Fruit fly (Drosophila melanogaster) whole organism, embryonic: ENCODE measurements around the gene CG8509.

Experiments used
- Adf1 ChIP-seq: fragments of 200-800 bp; sonication (Bioruptor generic); IDR thresholded peaks from 2 replicates; pipeline ENCODE4 v1.3.6; 2022; ENCODE audit warnings: missing biosample characterization, missing genetic modification characterization
- Antp ChIP-seq: fragments of 200-800 bp; sonication (Bioruptor generic); optimal IDR thresholded peaks from 3 replicates; lab custom pipeline; 2016; ENCODE audit warnings: missing biosample characterization, missing genetic modification characterization
- CG10267 ChIP-seq: fragments of 200-800 bp; sonication (Bioruptor generic); optimal IDR thresholded peaks from 2 replicates; lab custom pipeline; 2018; ENCODE audit warnings: missing biosample characterization, mild to moderate bottlenecking, missing genetic modification characterization, moderate library complexity
- CG10543 ChIP-seq: fragments of 200-800 bp; sonication (Bioruptor generic); optimal IDR thresholded peaks from 3 replicates; lab custom pipeline; 2017; ENCODE audit warnings: missing biosample characterization, mild to moderate bottlenecking, missing genetic modification characterization, moderate library complexity
- CG11456 ChIP-seq: fragments of 200-800 bp; sonication (Bioruptor generic); IDR thresholded peaks from 3 replicates; pipeline ENCODE4 v1.3.6; 2022; ENCODE audit warnings: missing biosample characterization, missing genetic modification characterization
- CG13894 ChIP-seq: fragments of 200-800 bp; sonication (Bioruptor generic); optimal IDR thresholded peaks from 3 replicates; lab custom pipeline; 2018; ENCODE audit warnings: missing biosample characterization, mild to moderate bottlenecking, missing genetic modification characterization, moderate library complexity
- CG14710 ChIP-seq: fragments of 200-800 bp; sonication (Bioruptor generic); optimal IDR thresholded peaks from 3 replicates; lab custom pipeline; 2019; ENCODE audit warnings: missing biosample characterization, mild to moderate bottlenecking, missing genetic modification characterization, moderate library complexity
- CG15073 ChIP-seq: fragments of 200-800 bp; sonication (Bioruptor generic); optimal IDR thresholded peaks from 2 replicates; lab custom pipeline; 2016; ENCODE audit warnings: missing biosample characterization, missing genetic modification characterization
- CG1529 ChIP-seq: fragments of 200-800 bp; sonication (Bioruptor generic); optimal IDR thresholded peaks from 3 replicates; lab custom pipeline; 2018; ENCODE audit warnings: missing biosample characterization, missing genetic modification characterization
- CG15514 ChIP-seq: fragments of 200-800 bp; sonication (Bioruptor generic); optimal IDR thresholded peaks from 3 replicates; lab custom pipeline; 2017; ENCODE audit warnings: missing biosample characterization, missing genetic modification characterization, mild to moderate bottlenecking, moderate library complexity, missing genetic modification reagents
- CG2116 ChIP-seq: fragments of 200-800 bp; sonication (Bioruptor generic); optimal IDR thresholded peaks from 3 replicates; lab custom pipeline; 2018; ENCODE audit warnings: missing biosample characterization, mild to moderate bottlenecking, missing genetic modification characterization
- CG30020 ChIP-seq: fragments of 200-800 bp; optimal IDR thresholded peaks from 2 replicates; lab custom pipeline; 2019; ENCODE audit warnings: missing biosample characterization, mild to moderate bottlenecking, missing genetic modification characterization, moderate library complexity
- CG3065 ChIP-seq: fragments of 200-800 bp; sonication (Bioruptor generic); optimal IDR thresholded peaks from 2 replicates; lab custom pipeline; 2016; ENCODE audit warnings: missing biosample characterization, missing genetic modification characterization
- CG32772 ChIP-seq: fragments of 200-800 bp; sonication (Bioruptor generic); IDR thresholded peaks from 2 replicates; pipeline ENCODE4 v1.3.6; 2022; ENCODE audit warnings: missing biosample characterization, missing genetic modification characterization
- CG9797 ChIP-seq: fragments of 200-800 bp; sonication (Bioruptor generic); optimal IDR thresholded peaks from 3 replicates; lab custom pipeline; 2018; ENCODE audit warnings: missing biosample characterization, mild to moderate bottlenecking, missing genetic modification characterization
- CkIIα-i1 ChIP-seq: fragments of 200-800 bp; sonication (Bioruptor generic); IDR thresholded peaks from 2 replicates; pipeline ENCODE4 v1.3.6; 2022; ENCODE audit warnings: missing biosample characterization, missing genetic modification characterization
- CoRest ChIP-seq: fragments of 200-800 bp; sonication (Bioruptor generic); optimal IDR thresholded peaks from 3 replicates; lab custom pipeline; 2018; ENCODE audit warnings: missing biosample characterization, mild to moderate bottlenecking, missing genetic modification characterization, moderate library complexity
- D19A ChIP-seq: fragments of 200-800 bp; optimal IDR thresholded peaks from 3 replicates; lab custom pipeline; 2019; ENCODE audit warnings: missing biosample characterization, mild to moderate bottlenecking, missing genetic modification characterization, moderate library complexity
- D19B ChIP-seq: fragments of 200-800 bp; sonication (Bioruptor generic); optimal IDR thresholded peaks from 2 replicates; lab custom pipeline; 2017; ENCODE audit warnings: missing biosample characterization, mild to moderate bottlenecking, missing genetic modification characterization
- ERR ChIP-seq: fragments of 200-800 bp; sonication (Bioruptor generic); optimal IDR thresholded peaks from 2 replicates; lab custom pipeline; 2016; ENCODE audit warnings: missing biosample characterization, missing genetic modification characterization
- Gsc ChIP-seq: fragments of 200-800 bp; sonication (Bioruptor generic); IDR thresholded peaks from 2 replicates; pipeline ENCODE4 v1.3.6; 2022; ENCODE audit warnings: missing biosample characterization, missing genetic modification characterization
- Hsf ChIP-seq: fragments of 200-800 bp; sonication (Bioruptor generic); optimal IDR thresholded peaks from 3 replicates; lab custom pipeline; 2016; ENCODE audit warnings: missing biosample characterization, missing genetic modification characterization
- Lhr ChIP-seq: fragments of 200-800 bp; sonication (Bioruptor generic); optimal IDR thresholded peaks from 3 replicates; lab custom pipeline; 2017; ENCODE audit warnings: mild to moderate bottlenecking, missing biosample characterization, missing genetic modification reagents, missing genetic modification characterization
- Mad ChIP-seq: fragments of 200-800 bp; sonication (Bioruptor generic); optimal IDR thresholded peaks from 2 replicates; lab custom pipeline; 2016; ENCODE audit warnings: missing biosample characterization, missing genetic modification characterization
- Max ChIP-seq: fragments of 200-800 bp; sonication (Bioruptor generic); optimal IDR thresholded peaks from 2 replicates; lab custom pipeline; 2016; ENCODE audit warnings: missing biosample characterization, mild to moderate bottlenecking, missing genetic modification characterization
- Oaz ChIP-seq: fragments of 200-800 bp; sonication (Bioruptor generic); IDR thresholded peaks from 2 replicates; pipeline ENCODE4 v1.3.6; 2022; ENCODE audit warnings: missing biosample characterization, missing genetic modification characterization
- Scr ChIP-seq: fragments of 200-800 bp; sonication (Bioruptor generic); IDR thresholded peaks from 2 replicates; pipeline ENCODE4 v1.3.6; 2022; ENCODE audit warnings: missing biosample characterization, missing genetic modification characterization; ENCODE audit not compliant: partially characterized antibody
- cato ChIP-seq: fragments of 200-800 bp; sonication (Bioruptor generic); optimal IDR thresholded peaks from 2 replicates; lab custom pipeline; 2016; ENCODE audit warnings: missing biosample characterization, missing genetic modification characterization, borderline replicate concordance
- chinmo ChIP-seq: fragments of 200-800 bp; sonication (Bioruptor generic); IDR thresholded peaks from 4 replicates; pipeline ENCODE4 v1.3.6; 2022; ENCODE audit warnings: missing biosample characterization, missing genetic modification characterization; ENCODE audit not compliant: partially characterized antibody
- corto ChIP-seq: fragments of 200-800 bp; sonication (Bioruptor generic); optimal IDR thresholded peaks from 2 replicates; lab custom pipeline; 2016; ENCODE audit warnings: missing biosample characterization, mild to moderate bottlenecking, missing genetic modification characterization, moderate library complexity
- da ChIP-seq: fragments of 200-800 bp; sonication (Bioruptor generic); optimal IDR thresholded peaks from 2 replicates; lab custom pipeline; 2016; ENCODE audit warnings: missing biosample characterization, missing genetic modification characterization
- dysf ChIP-seq: fragments of 200-800 bp; sonication (Bioruptor generic); IDR thresholded peaks from 3 replicates; pipeline ENCODE4 v1.3.6; 2022; ENCODE audit warnings: missing biosample characterization, missing genetic modification characterization
- ftz-f1 ChIP-seq: fragments of 200-800 bp; sonication (Bioruptor generic); optimal IDR thresholded peaks from 2 replicates; lab custom pipeline; 2016; ENCODE audit warnings: missing biosample characterization, missing genetic modification characterization
- gcm ChIP-seq: fragments of 200-800 bp; sonication (Bioruptor generic); optimal IDR thresholded peaks from 2 replicates; lab custom pipeline; 2019; ENCODE audit warnings: missing biosample characterization, mild to moderate bottlenecking, missing genetic modification characterization, moderate library complexity
- gcm2 ChIP-seq: fragments of 200-800 bp; sonication (Bioruptor generic); optimal IDR thresholded peaks from 2 replicates; lab custom pipeline; 2016; ENCODE audit warnings: missing biosample characterization, missing genetic modification characterization
- gt ChIP-seq: fragments of 200-800 bp; sonication (Bioruptor generic); IDR thresholded peaks from 2 replicates; pipeline ENCODE4 v1.3.6; 2022; ENCODE audit warnings: missing biosample characterization, missing genetic modification characterization
- ind ChIP-seq: fragments of 200-800 bp; sonication (Bioruptor generic); optimal IDR thresholded peaks from 3 replicates; lab custom pipeline; 2016; ENCODE audit warnings: missing biosample characterization, missing genetic modification characterization
- inv ChIP-seq: fragments of 200-800 bp; sonication (Bioruptor generic); IDR thresholded peaks from 2 replicates; pipeline ENCODE4 v1.3.6; 2022; ENCODE audit warnings: missing biosample characterization, missing genetic modification characterization; ENCODE audit not compliant: partially characterized antibody
- lilli ChIP-seq: fragments of 200-800 bp; sonication (Bioruptor generic); optimal IDR thresholded peaks from 3 replicates; lab custom pipeline; 2016; ENCODE audit warnings: missing biosample characterization, missing genetic modification characterization
- mam ChIP-seq: fragments of 200-800 bp; sonication (Bioruptor generic); optimal IDR thresholded peaks from 3 replicates; lab custom pipeline; 2016; ENCODE audit warnings: missing biosample characterization, missing genetic modification characterization
- nerfin-1 ChIP-seq: fragments of 200-800 bp; sonication (Bioruptor generic); optimal IDR thresholded peaks from 3 replicates; lab custom pipeline; 2019; ENCODE audit warnings: missing biosample characterization, mild to moderate bottlenecking, missing genetic modification characterization, moderate library complexity
- nom ChIP-seq: fragments of 200-800 bp; sonication (Bioruptor generic); optimal IDR thresholded peaks from 2 replicates; lab custom pipeline; 2017; ENCODE audit warnings: missing biosample characterization, missing genetic modification characterization, mild to moderate bottlenecking, moderate library complexity, missing genetic modification reagents
- pita ChIP-seq: fragments of 200-800 bp; sonication (Bioruptor generic); optimal IDR thresholded peaks from 2 replicates; lab custom pipeline; 2017; ENCODE audit warnings: missing biosample characterization, mild to moderate bottlenecking, missing genetic modification characterization
- row ChIP-seq: fragments of 200-800 bp; sonication (Bioruptor generic); IDR thresholded peaks from 3 replicates; pipeline ENCODE4 v1.3.6; 2022; ENCODE audit warnings: missing biosample characterization, missing genetic modification characterization
- sc ChIP-seq, 3 experiments: fragments of >200 bp in 2 of 3; fragments of 200-800 bp in 1 of 3; sonication (Bioruptor generic) in 1 of 3; optimal IDR thresholded peaks; 2 replicates in 2 of 3; 3 replicates in 1 of 3; lab custom pipeline; 2017; ENCODE audit warnings: mild to moderate bottlenecking in 1 of 3, missing biosample characterization in 1 of 3, missing genetic modification characterization in 1 of 3, missing genetic modification reagents in 1 of 3
- scrt ChIP-seq: fragments of 200-800 bp; sonication (Bioruptor generic); optimal IDR thresholded peaks from 2 replicates; lab custom pipeline; 2018; ENCODE audit warnings: missing biosample characterization, mild to moderate bottlenecking, missing genetic modification characterization, moderate library complexity
- stwl ChIP-seq: fragments of 200-800 bp; sonication (Bioruptor generic); optimal IDR thresholded peaks from 3 replicates; lab custom pipeline; 2018; ENCODE audit warnings: missing biosample characterization, mild to moderate bottlenecking, missing genetic modification characterization, moderate library complexity
- tgo ChIP-seq: fragments of 200-800 bp; sonication (Bioruptor generic); IDR thresholded peaks from 3 replicates; pipeline ENCODE4 v1.3.6; 2022; ENCODE audit warnings: missing biosample characterization, missing genetic modification characterization
- zen2 ChIP-seq: fragments of 200-800 bp; sonication (Bioruptor generic); IDR thresholded peaks from 3 replicates; pipeline ENCODE4 v1.3.6; 2022; ENCODE audit warnings: missing biosample characterization, missing genetic modification characterization; ENCODE audit not compliant: partially characterized antibody

CG8509 gene

DNA sequence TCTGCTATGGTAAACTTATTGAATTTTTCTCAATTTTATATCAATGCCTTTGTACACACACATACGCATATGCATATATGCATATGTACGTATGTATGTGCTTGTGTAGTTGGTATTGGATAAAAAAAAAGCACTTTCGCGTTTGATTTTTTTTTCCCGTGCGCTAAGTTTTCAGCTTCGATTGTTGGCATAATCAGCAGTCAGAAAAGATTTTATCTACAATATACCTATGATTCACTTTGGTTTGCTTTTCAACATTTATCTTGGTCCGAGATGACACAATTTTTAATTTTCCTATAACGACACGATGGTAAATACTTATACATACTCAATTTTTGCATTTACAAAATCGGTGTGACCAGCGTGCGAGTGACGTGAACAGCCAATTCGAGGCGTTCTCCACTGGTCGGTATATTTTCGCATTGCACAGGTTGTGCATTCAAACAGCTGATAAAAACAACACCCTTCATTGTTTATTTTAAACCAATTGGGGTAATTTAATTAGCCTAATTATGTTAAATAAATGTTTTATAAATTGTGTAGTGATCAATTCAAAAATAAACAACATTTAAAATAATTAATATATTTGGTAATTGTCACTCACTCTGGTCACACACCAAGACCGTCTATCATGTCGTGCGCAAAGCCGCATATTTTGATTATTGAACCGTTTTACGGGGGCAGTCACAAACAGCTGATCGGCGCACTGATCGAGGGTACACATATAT lies 43.6 kb downstream of the CG8509 start, which contains the start of the genes UBL3 and CG15914 (continued):
- no peak for TF ChIP-seq CG15073 (GFP tag; lab: Kevin White, UChicago)
- TF ChIP-seq inv, result no peak
- peak; percentile 69 for TF ChIP-seq CG15514 (GFP tag; lab: Kevin White, UChicago)
- peak; percentile 47 for TF ChIP-seq Lhr
- TF ChIP-seq da (GFP tag; lab: Kevin White, UChicago), result no peak
- no peak for TF ChIP-seq CG11456 (GFP tag; lab: Robert Waterston, UW)
- no peak for TF ChIP-seq sc (optimal IDR thresholded peaks at IDR 0.05; lab: Kevin White, UChicago)
- no peak for TF ChIP-seq sc (GFP tag; optimal IDR thresholded peaks at IDR 0.05; lab: Kevin White, UChicago)
- peak; percentile 14 for TF ChIP-seq lilli (GFP tag; lab: Kevin White, UChicago)
- peak; percentile 21 for TF ChIP-seq CG10543 (GFP tag; lab: Kevin White, UChicago)
- TF ChIP-seq D19B (GFP tag; lab: Kevin White, UChicago), result no peak
- no peak for TF ChIP-seq CG3065
- no peak for TF ChIP-seq Oaz
- no peak for TF ChIP-seq CkIIα-i1
- TF ChIP-seq gcm (GFP tag; lab: Kevin White, UChicago), result no peak
- peak; percentile 95 for TF ChIP-seq CG9797 (GFP tag; lab: Kevin White, UChicago)
- no peak for TF ChIP-seq Mad (GFP tag; lab: Kevin White, UChicago)
- TF ChIP-seq mam (GFP tag; lab: Kevin White, UChicago), result no peak
- TF ChIP-seq ftz-f1 (GFP tag; lab: Kevin White, UChicago), result no peak
- peak; percentile 45 for TF ChIP-seq stwl
- TF ChIP-seq ind (GFP tag; lab: Kevin White, UChicago), result no peak
- no peak for TF ChIP-seq CoRest (tag; lab: Kevin White, UChicago)
- no peak for TF ChIP-seq gt (GFP tag; lab: Robert Waterston, UW)
- TF ChIP-seq tgo, result no peak
- peak; percentile 82 for TF ChIP-seq nerfin-1 (tag; lab: Kevin White, UChicago)
- no peak for TF ChIP-seq scrt (GFP tag; lab: Kevin White, UChicago)
- TF ChIP-seq ERR, result no peak
- TF ChIP-seq Hsf (GFP tag; lab: Kevin White, UChicago), result no peak
- TF ChIP-seq chinmo (GFP tag; lab: Robert Waterston, UW), result 0 out of 4 replicates have a peak, but pooled peaks have one; percentile 59
- no peak for TF ChIP-seq Adf1
- TF ChIP-seq dysf (GFP tag; lab: Robert Waterston, UW), result no peak
- no peak for TF ChIP-seq CG13894 (tag; lab: Kevin White, UChicago)
- no peak for TF ChIP-seq corto (GFP tag; lab: Kevin White, UChicago)
- peak; percentile 53 for TF ChIP-seq row
- TF ChIP-seq CG14710, result peak; percentile 72
- no peak for TF ChIP-seq CG32772 (GFP tag; lab: Robert Waterston, UW)
- TF ChIP-seq zen2, result no peak
- TF ChIP-seq Gsc, result no peak
- TF ChIP-seq CG30020 (tag; lab: Kevin White, UChicago), result peak; percentile 82
- TF ChIP-seq D19A (tag; lab: Kevin White, UChicago), result peak; percentile 25
- peak; percentile 15 for TF ChIP-seq nom (GFP tag; lab: Kevin White, UChicago)
- TF ChIP-seq gcm2, result no peak
- no peak for TF ChIP-seq pita
- no peak for TF ChIP-seq CG1529 (GFP tag; lab: Kevin White, UChicago)
- TF ChIP-seq cato (GFP tag; lab: Kevin White, UChicago), result no peak
- TF ChIP-seq Scr (GFP tag; lab: Robert Waterston, UW), result peak; percentile 53; the same call in 1 of the 2 replicates
- peak; percentile 34 for TF ChIP-seq CG10267
- TF ChIP-seq Antp (GFP tag; lab: Kevin White, UChicago), result no peak
- TF ChIP-seq CG2116 (GFP tag; lab: Kevin White, UChicago), result peak; percentile 81
- peak; percentile 24 for TF ChIP-seq Max
